Worm (Caenorhabditis elegans) whole organism, early embryonic: ENCODE measurements around the gene cutl-11.
A peak's percentile ranks its signal among the peaks of the same experiment; 100 is the strongest.

Source experiments
- aly-1 ChIP-seq: sonication (generic microtip); optimal IDR thresholded peaks from 2 replicates; lab custom pipeline; 2016; ENCODE audit warnings: missing genetic modification characterization, missing compliant biosample characterization
- ama-1 ChIP-seq: fragments of 150-350 bp; optimal IDR thresholded peaks from 2 replicates; lab custom pipeline; 2014
- ceh-36 ChIP-seq: sonication (generic microtip); optimal IDR thresholded peaks from 2 replicates; lab custom pipeline; 2016; ENCODE audit warnings: missing genetic modification characterization, inconsistent platforms, missing compliant biosample characterization
- ets-7 ChIP-seq: sonication (generic microtip); optimal IDR thresholded peaks from 2 replicates; lab custom pipeline; 2016; ENCODE audit warnings: missing genotype, missing genetic modification characterization, missing compliant biosample characterization
- flt-1 ChIP-seq: fragments of 200-800 bp; sonication (Bioruptor generic); IDR thresholded peaks from 2 replicates; pipeline ENCODE4 v1.3.6; 2022; ENCODE audit warnings: missing genetic modification characterization, missing compliant biosample characterization
- hmbx-1 ChIP-seq: sonication (generic microtip); optimal IDR thresholded peaks from 2 replicates; lab custom pipeline; 2016; ENCODE audit warnings: mild to moderate bottlenecking, missing genetic modification characterization, missing compliant biosample characterization
- hnd-1 ChIP-seq: sonication (generic microtip); optimal IDR thresholded peaks from 2 replicates; lab custom pipeline; 2016; ENCODE audit warnings: missing genetic modification characterization, missing compliant biosample characterization
- sea-1 ChIP-seq: fragments of 200-800 bp; sonication (Bioruptor generic); conservative IDR thresholded peaks from 2 replicates; pipeline ENCODE4 v1.3.6; 2022; ENCODE audit warnings: missing genetic modification characterization, missing compliant biosample characterization
- tbx-11 ChIP-seq: fragments of 200-800 bp; sonication (Bioruptor generic); IDR thresholded peaks from 2 replicates; pipeline ENCODE4 v1.3.6; 2022; ENCODE audit warnings: missing genetic modification characterization, missing compliant biosample characterization
- tbx-37 ChIP-seq: fragments of 200-800 bp; sonication (Bioruptor generic); conservative IDR thresholded peaks from 2 replicates; pipeline ENCODE4 v1.3.6; 2022; ENCODE audit warnings: missing genetic modification reagents, missing genetic modification characterization, missing compliant biosample characterization

DNA sequence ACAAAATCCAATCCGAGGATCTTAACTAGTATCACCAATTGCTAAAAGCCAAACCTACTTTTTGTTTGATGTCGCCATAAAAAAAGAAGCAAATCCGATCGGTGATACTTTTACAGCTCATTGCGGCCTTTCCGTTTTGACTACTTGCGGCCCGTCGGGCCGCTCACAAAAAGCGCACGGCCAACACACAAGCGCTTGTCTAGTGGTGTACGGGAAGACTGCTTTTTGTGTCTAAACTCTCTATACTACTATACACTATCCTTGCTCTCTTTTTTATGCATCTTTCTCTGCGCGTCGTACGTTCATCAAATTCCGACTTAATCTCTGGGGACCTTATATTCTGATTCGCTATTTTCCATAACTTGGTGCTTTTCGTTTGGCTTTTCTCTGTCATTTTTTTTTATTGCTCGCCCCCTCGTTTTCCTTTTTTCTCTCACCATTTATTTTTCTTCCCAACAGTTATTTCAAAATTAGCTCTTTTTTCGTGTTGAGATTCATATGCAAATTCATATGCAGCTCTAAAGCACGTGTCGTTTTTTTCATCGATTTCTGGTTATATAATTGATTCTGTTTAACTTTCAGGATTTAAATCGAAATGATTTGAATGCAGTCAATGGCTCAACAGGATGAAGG is 16.0 kb upstream of the cutl-11 start, which contains the start of gene noca-2:
- TF ChIP-seq sea-1 (GFP tag; lab: Robert Waterston, UW) (no peak), ama-1 (no peak), hmbx-1 (tag; lab: Kevin White, UChicago) (no peak), aly-1 (tag; lab: Kevin White, UChicago) (no peak), hnd-1 (tag; lab: Kevin White, UChicago) (peak; percentile 12), ceh-36 (tag; lab: Kevin White, UChicago) (no peak), flt-1 (no peak), tbx-11 (GFP tag; lab: Robert Waterston, UW) (no peak), ets-7 (no peak), tbx-37 (no peak)
